Fruit fly (Drosophila melanogaster) whole organism: ENCODE data around the gene CG8500.

ENCODE experiments used
- CG8478 ChIP-seq: fragments of >200 bp; optimal IDR thresholded peaks from 2 replicates; lab custom pipeline; 2018; ENCODE audit warnings: inconsistent platforms
- Dll ChIP-seq: fragments of >200 bp; optimal IDR thresholded peaks from 2 replicates; lab custom pipeline; 2017
- psq ChIP-seq: fragments of >200 bp; optimal IDR thresholded peaks from 2 replicates; lab custom pipeline; 2017
- usp ChIP-seq: fragments of >200 bp; optimal IDR thresholded peaks from 2 replicates; lab custom pipeline; 2017; ENCODE audit warnings: missing biosample characterization, missing genetic modification characterization, mixed read lengths

CG8500 gene

DNA sequence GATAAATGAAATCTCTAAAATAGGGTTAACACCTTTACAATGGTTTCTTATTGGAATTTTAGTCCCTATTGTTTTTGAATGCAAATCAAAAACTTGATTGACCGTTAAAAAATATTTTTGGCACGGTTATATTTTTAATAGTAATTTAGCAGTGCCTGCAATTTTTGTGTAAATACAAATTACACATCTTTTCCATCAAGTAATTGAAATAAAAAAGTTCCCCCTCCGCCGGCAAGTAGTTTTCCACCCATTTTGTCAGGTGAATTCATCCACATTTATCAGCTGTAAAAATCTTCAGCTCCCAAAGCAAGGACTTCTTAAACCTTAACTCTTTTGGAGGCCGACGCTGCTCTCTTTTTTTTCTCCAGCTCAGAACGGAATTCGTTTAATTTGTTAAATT lies 39.3 kb downstream of the CG8500 start, which contains the start of gene CG34302:
Gene CG34302 (minus strand): TSS at position 101 of the 400 bp plus-strand sequence.
- no peak for TF ChIP-seq Dll (lab: Kevin White, UChicago)
- TF ChIP-seq psq (lab: Kevin White, UChicago), result no peak
- no peak for TF ChIP-seq CG8478
- no peak for TF ChIP-seq usp (GFP tag; lab: Kevin White, UChicago)
